Worm (Caenorhabditis elegans): ENCODE measurements around the gene C47E12.14.

The C47E12.14 gene

DNA sequence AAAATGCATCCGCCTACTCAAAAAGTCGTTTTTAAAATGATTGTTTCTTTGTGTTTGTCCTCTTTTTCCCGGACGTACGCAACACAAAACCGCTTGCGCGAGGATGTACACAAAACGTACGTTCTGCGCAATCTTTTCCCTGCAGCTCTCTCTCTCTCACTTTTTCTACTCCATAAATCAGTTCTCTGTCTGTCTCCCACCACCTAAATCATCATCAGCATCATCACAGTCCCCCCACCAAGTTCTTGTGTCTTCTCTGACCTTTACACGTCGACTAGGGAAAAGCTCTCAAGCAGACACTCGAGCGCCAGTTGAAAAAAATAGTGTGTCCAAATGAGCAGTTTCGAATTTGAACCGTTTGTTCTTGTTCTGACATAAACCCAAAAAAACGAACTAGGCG, 31.9 kb downstream of the C47E12.14 start:
- TF ChIP-seq zag-1 (tag; optimal IDR thresholded peaks at IDR 0.05) (no peak), nhr-129 (tag; optimal IDR thresholded peaks at IDR 0.05) (peak; percentile 15)

DNA sequence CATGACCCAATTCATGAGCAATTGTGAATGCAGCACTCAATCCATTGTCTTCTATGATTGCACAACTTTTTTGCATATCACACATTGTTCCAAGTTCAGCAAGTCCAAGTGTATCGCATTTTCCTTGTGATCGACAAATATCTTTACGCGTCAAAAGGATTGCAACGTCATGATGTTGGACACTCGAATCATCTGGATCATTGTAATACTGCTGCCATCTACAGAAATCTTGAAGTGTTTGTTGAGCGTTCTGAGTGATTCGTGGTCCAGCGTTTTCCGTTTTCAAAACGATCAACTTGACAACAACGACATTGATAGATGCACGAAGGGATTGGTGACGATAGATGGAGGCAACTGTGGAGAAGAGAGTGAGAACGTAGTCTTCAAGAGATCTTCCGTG, 33.0 kb downstream of the C47E12.14 start:
- TF ChIP-seq lsy-2 (tag; optimal IDR thresholded peaks at IDR 0.05) (no peak), sma-9 (GFP tag; optimal IDR thresholded peaks at IDR 0.05) (no peak), sma-9 (tag; optimal IDR thresholded peaks at IDR 0.05) (no peak), ceh-16 (tag; optimal IDR thresholded peaks at IDR 0.05) (no peak)

DNA sequence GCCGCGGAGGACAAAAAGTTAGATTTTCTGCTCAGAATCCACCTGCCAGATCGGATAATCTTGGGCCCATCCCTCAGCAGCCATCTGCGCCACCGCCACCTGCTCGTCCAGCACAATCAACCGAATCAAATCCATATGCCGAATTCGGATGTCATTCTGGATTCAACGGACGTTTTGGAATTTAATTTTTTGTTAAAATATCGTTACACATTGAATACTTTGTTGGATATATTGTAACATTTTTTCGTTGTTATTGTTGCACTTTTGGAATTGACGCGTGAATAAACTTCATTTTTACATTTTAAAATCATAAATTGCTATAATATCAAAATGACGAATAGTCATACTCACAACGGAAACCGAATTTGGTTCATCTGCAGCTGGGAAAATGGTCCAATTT, 42.6 kb downstream of the C47E12.14 start, which contains the start of gene spe-29:
Gene spe-29, plus strand, starts transcription at position 301 of the 400 bp plus-strand sequence.
- TF ChIP-seq fos-1 (tag; optimal IDR thresholded peaks at IDR 0.05): no peak
- no peak for TF ChIP-seq nhr-23 (tag; optimal IDR thresholded peaks at IDR 0.05)
- TF ChIP-seq R02D3.7 (tag; optimal IDR thresholded peaks at IDR 0.05): no peak
- TF ChIP-seq nhr-6 (tag; optimal IDR thresholded peaks at IDR 0.05): no peak
- no peak for TF ChIP-seq nhr-237 (tag; optimal IDR thresholded peaks at IDR 0.05)
- no peak for TF ChIP-seq lin-39 (tag; optimal IDR thresholded peaks at IDR 0.05)
- TF ChIP-seq snpc-4 (tag; optimal IDR thresholded peaks at IDR 0.05): no peak
- TF ChIP-seq skn-1 (tag; optimal IDR thresholded peaks at IDR 0.05): no peak
- no peak for TF ChIP-seq peb-1 (tag; optimal IDR thresholded peaks at IDR 0.05)
- TF ChIP-seq mab-5 (tag; optimal IDR thresholded peaks at IDR 0.05): no peak

DNA sequence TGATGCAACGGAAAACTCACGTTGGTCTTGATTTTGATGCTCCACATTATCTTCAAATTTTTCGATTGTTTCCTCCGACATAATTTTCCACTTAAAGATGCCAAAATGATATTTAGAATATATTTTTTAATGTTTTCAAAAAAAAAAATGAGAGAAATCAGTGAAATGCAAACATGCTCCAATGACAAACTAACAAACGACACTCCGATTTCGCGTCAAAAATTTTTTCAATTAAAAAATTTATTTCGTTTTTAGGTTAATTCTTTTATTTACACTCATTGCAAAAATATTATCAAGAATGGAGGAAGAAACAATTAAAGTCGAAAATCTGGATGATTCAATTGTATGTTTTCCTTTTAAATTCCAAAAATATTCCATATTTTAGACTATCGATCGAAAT, 44.1 kb downstream of the C47E12.14 start, which contains the start of the genes trmt-10A and F25H8.2:
Gene trmt-10A, minus strand, starts transcription at position 159 of the 400 bp plus-strand sequence.
Gene F25H8.2, plus strand, starts transcription at position 181 of the 400 bp plus-strand sequence.
- TF ChIP-seq ztf-1 (GFP tag; conservative IDR thresholded peaks at IDR 0.05) (no peak), gmeb-1 (tag; optimal IDR thresholded peaks at IDR 0.05) (peak; percentile 33), nhr-129 (tag; optimal IDR thresholded peaks at IDR 0.05) (peak; percentile 42), nhr-237 (tag; optimal IDR thresholded peaks at IDR 0.05) (no peak), ztf-11 (tag; optimal IDR thresholded peaks at IDR 0.05) (no peak), dmd-4 (tag; optimal IDR thresholded peaks at IDR 0.05) (no peak), unc-39 (tag; optimal IDR thresholded peaks at IDR 0.05) (no peak), peb-1 (tag; optimal IDR thresholded peaks at IDR 0.05) (no peak), unc-55 (GFP tag; optimal IDR thresholded peaks at IDR 0.05) (peak; percentile 89), C34F6.9 (tag; optimal IDR thresholded peaks at IDR 0.05) (peak; percentile 93), nhr-25 (tag; optimal IDR thresholded peaks at IDR 0.05) (no peak), ama-1 (optimal IDR thresholded peaks at IDR 0.05) (no peak), elt-1 (tag; optimal IDR thresholded peaks at IDR 0.05) (no peak), nhr-77 (tag; optimal IDR thresholded peaks at IDR 0.05) (no peak), unc-62 (GFP tag; optimal IDR thresholded peaks at IDR 0.05) (no peak), ceh-82 (tag; optimal IDR thresholded peaks at IDR 0.05) (no peak), mbf-1 (tag; optimal IDR thresholded peaks at IDR 0.05) (no peak), lin-39 (tag; optimal IDR thresholded peaks at IDR 0.05) (no peak), alr-1 (tag; optimal IDR thresholded peaks at IDR 0.05) (no peak), lin-13 (GFP tag; optimal IDR thresholded peaks at IDR 0.05) (peak; percentile 15), zag-1 (tag; optimal IDR thresholded peaks at IDR 0.05) (peak; percentile 8), fos-1 (tag; optimal IDR thresholded peaks at IDR 0.05) (no peak), blmp-1 (tag; optimal IDR thresholded peaks at IDR 0.05; ENCODE audit: insufficient read depth) (no peak), nhr-12 (tag; optimal IDR thresholded peaks at IDR 0.05) (no peak), ZK546.5 (tag; optimal IDR thresholded peaks at IDR 0.05) (no peak), lin-11 (tag; optimal IDR thresholded peaks at IDR 0.05) (no peak), elt-3 (tag; optimal IDR thresholded peaks at IDR 0.05) (no peak), egl-27 (tag; optimal IDR thresholded peaks at IDR 0.05) (no peak), mdl-1 (tag; optimal IDR thresholded peaks at IDR 0.05) (no peak), sma-3 (GFP tag; optimal IDR thresholded peaks at IDR 0.05) (no peak), Y55F3AM.14 (GFP tag; optimal IDR thresholded peaks at IDR 0.05) (no peak), sem-4 (tag; optimal IDR thresholded peaks at IDR 0.05) (peak; percentile 22), nhr-23 (tag; optimal IDR thresholded peaks at IDR 0.05) (no peak), ceh-16 (tag; optimal IDR thresholded peaks at IDR 0.05) (no peak), snpc-4 (tag; optimal IDR thresholded peaks at IDR 0.05) (no peak), crh-2 (tag; optimal IDR thresholded peaks at IDR 0.05) (peak; percentile 26), lsy-2 (tag; optimal IDR thresholded peaks at IDR 0.05) (peak in 1 of 2 experiments; percentile 74)
